Worm (Caenorhabditis elegans) whole organism, late embryonic: Measurements from ENCODE around the gene C36B7.3.

Experiments
- C08G9.2 ChIP-seq: sonication (generic microtip); optimal IDR thresholded peaks from 2 replicates; lab custom pipeline; 2016; ENCODE audit warnings: mild to moderate bottlenecking, missing genetic modification characterization, moderate library complexity, missing compliant biosample characterization
- F13H6.1 ChIP-seq: sonication (generic microtip); optimal IDR thresholded peaks from 2 replicates; lab custom pipeline; 2016; ENCODE audit warnings: missing genetic modification characterization, missing compliant biosample characterization
- K09A11.1 ChIP-seq: sonication (generic microtip); optimal IDR thresholded peaks from 2 replicates; lab custom pipeline; 2017; ENCODE audit warnings: antibody characterized with exemption, mild to moderate bottlenecking, missing genetic modification characterization, missing compliant biosample characterization; ENCODE audit not compliant: insufficient read depth
- T23F11.4 ChIP-seq: fragments of 200-800 bp; sonication (Bioruptor generic); optimal IDR thresholded peaks from 2 replicates; lab custom pipeline; 2018; ENCODE audit warnings: mild to moderate bottlenecking, missing genetic modification characterization, missing compliant biosample characterization
- Y22D7AL.16 ChIP-seq: sonication (generic microtip); optimal IDR thresholded peaks from 2 replicates; lab custom pipeline; 2016; ENCODE audit warnings: missing genetic modification characterization, missing compliant biosample characterization
- ama-1 ChIP-seq: fragments of 150-350 bp; optimal IDR thresholded peaks from 2 replicates; lab custom pipeline; 2014
- ceh-14 ChIP-seq: sonication (generic microtip); optimal IDR thresholded peaks from 2 replicates; lab custom pipeline; 2016; ENCODE audit warnings: missing genotype, missing genetic modification characterization, missing compliant biosample characterization
- ceh-18 ChIP-seq: sonication (generic microtip); optimal IDR thresholded peaks from 2 replicates; lab custom pipeline; 2016; ENCODE audit warnings: missing genetic modification characterization, missing compliant biosample characterization
- ceh-31 ChIP-seq: sonication (generic microtip); optimal IDR thresholded peaks from 2 replicates; lab custom pipeline; 2016; ENCODE audit warnings: missing genetic modification characterization, missing compliant biosample characterization
- ceh-45 ChIP-seq: fragments of 200-800 bp; sonication (Bioruptor generic); IDR thresholded peaks from 2 replicates; pipeline ENCODE4 v1.3.6; 2022; ENCODE audit warnings: missing genetic modification reagents, missing genetic modification characterization, missing compliant biosample characterization
- ceh-48 ChIP-seq: sonication (generic microtip); optimal IDR thresholded peaks from 2 replicates; lab custom pipeline; 2016; ENCODE audit warnings: missing genetic modification characterization, inconsistent platforms, missing compliant biosample characterization
- dve-1 ChIP-seq: sonication (generic microtip); optimal IDR thresholded peaks from 2 replicates; lab custom pipeline; 2017; ENCODE audit warnings: antibody characterized with exemption, mild to moderate bottlenecking, missing genetic modification characterization, missing compliant biosample characterization
- elt-2 ChIP-seq: sonication (generic microtip); optimal IDR thresholded peaks from 2 replicates; lab custom pipeline; 2016; ENCODE audit warnings: missing genetic modification reagents, missing genetic modification characterization, missing compliant biosample characterization
- ets-4 ChIP-seq: sonication (generic microtip); optimal IDR thresholded peaks from 2 replicates; lab custom pipeline; 2016; ENCODE audit warnings: missing genetic modification characterization, missing compliant biosample characterization
- eyg-1 ChIP-seq: sonication (generic microtip); optimal IDR thresholded peaks from 2 replicates; lab custom pipeline; 2016; ENCODE audit warnings: missing genotype, missing genetic modification characterization, missing compliant biosample characterization
- fkh-10 ChIP-seq: fragments of 150-350 bp; optimal IDR thresholded peaks from 2 replicates; lab custom pipeline; 2014; ENCODE audit warnings: missing biosample characterization, missing genetic modification reagents, missing genetic modification characterization
- hlh-13 ChIP-seq: fragments of 200-800 bp; sonication (Bioruptor generic); optimal IDR thresholded peaks from 2 replicates; lab custom pipeline; 2018; ENCODE audit warnings: mild to moderate bottlenecking, missing genetic modification characterization, missing compliant biosample characterization
- hlh-6 ChIP-seq: sonication (generic microtip); optimal IDR thresholded peaks from 2 replicates; lab custom pipeline; 2016; ENCODE audit warnings: missing genotype, missing genetic modification characterization, missing compliant biosample characterization
- lim-6 ChIP-seq: sonication (generic microtip); optimal IDR thresholded peaks from 2 replicates; lab custom pipeline; 2016; ENCODE audit warnings: missing genetic modification characterization, missing compliant biosample characterization
- madf-2 ChIP-seq: sonication (generic microtip); optimal IDR thresholded peaks from 2 replicates; lab custom pipeline; 2017; ENCODE audit warnings: missing genetic modification characterization, missing compliant biosample characterization
- mec-3 ChIP-seq: sonication (generic microtip); optimal IDR thresholded peaks from 2 replicates; lab custom pipeline; 2016; ENCODE audit warnings: borderline replicate concordance, missing genetic modification characterization, missing compliant biosample characterization
- nfya-1 ChIP-seq: sonication (generic microtip); optimal IDR thresholded peaks from 2 replicates; lab custom pipeline; 2017; ENCODE audit warnings: missing genetic modification characterization, mild to moderate bottlenecking, missing compliant biosample characterization, antibody characterized with exemption, moderate library complexity
- nhr-232 ChIP-seq: sonication (generic microtip); optimal IDR thresholded peaks from 2 replicates; lab custom pipeline; 2016; ENCODE audit warnings: missing genetic modification characterization, missing compliant biosample characterization
- pha-4 ChIP-seq: fragments of 150-350 bp; optimal IDR thresholded peaks from 2 replicates; lab custom pipeline; 2018; ENCODE audit warnings: missing biosample characterization, missing genetic modification reagents, missing genetic modification characterization
- pqm-1 ChIP-seq: sonication (generic microtip); optimal IDR thresholded peaks from 2 replicates; lab custom pipeline; 2016; ENCODE audit warnings: missing genetic modification characterization, missing compliant biosample characterization
- sox-2 ChIP-seq: fragments of 200-800 bp; sonication (Bioruptor generic); IDR thresholded peaks from 2 replicates; pipeline ENCODE4 v1.3.6; 2022; ENCODE audit warnings: missing genetic modification reagents, missing genetic modification characterization, missing compliant biosample characterization
- sox-4 ChIP-seq: sonication (generic microtip); optimal IDR thresholded peaks from 2 replicates; lab custom pipeline; 2017; ENCODE audit warnings: mild to moderate bottlenecking, missing genetic modification characterization, inconsistent platforms, missing compliant biosample characterization
- syd-9 ChIP-seq: sonication (generic microtip); optimal IDR thresholded peaks from 2 replicates; lab custom pipeline; 2016; ENCODE audit warnings: mild to moderate bottlenecking, missing genetic modification characterization, moderate library complexity, missing compliant biosample characterization
- tbx-2 ChIP-seq: sonication (generic microtip); optimal IDR thresholded peaks from 2 replicates; lab custom pipeline; 2016; ENCODE audit warnings: missing genetic modification characterization, missing compliant biosample characterization
- unc-42 ChIP-seq: sonication (generic microtip); optimal IDR thresholded peaks from 2 replicates; lab custom pipeline; 2016; ENCODE audit warnings: missing genotype, missing genetic modification characterization, missing compliant biosample characterization
- unc-86 ChIP-seq: sonication (generic microtip); optimal IDR thresholded peaks from 2 replicates; lab custom pipeline; 2016; ENCODE audit warnings: missing genetic modification characterization, missing compliant biosample characterization
- zip-5 ChIP-seq: sonication (generic microtip); optimal IDR thresholded peaks from 2 replicates; lab custom pipeline; 2016; ENCODE audit warnings: missing genetic modification characterization, missing compliant biosample characterization

Gene C36B7.3

ce11 chrX:7124044-7124443, 22.5 kb downstream of the C36B7.3 start:
- TF ChIP-seq madf-2 (tag; lab: Kevin White, UChicago): no peak

- TF ChIP-seq tbx-2 (tag; lab: Kevin White, UChicago) (no peak), elt-2 (tag; lab: Kevin White, UChicago) (peak; percentile 66)
Observed at ce11 chrX:7125178-7125577, 23.6 kb downstream of the C36B7.3 start.

DNA sequence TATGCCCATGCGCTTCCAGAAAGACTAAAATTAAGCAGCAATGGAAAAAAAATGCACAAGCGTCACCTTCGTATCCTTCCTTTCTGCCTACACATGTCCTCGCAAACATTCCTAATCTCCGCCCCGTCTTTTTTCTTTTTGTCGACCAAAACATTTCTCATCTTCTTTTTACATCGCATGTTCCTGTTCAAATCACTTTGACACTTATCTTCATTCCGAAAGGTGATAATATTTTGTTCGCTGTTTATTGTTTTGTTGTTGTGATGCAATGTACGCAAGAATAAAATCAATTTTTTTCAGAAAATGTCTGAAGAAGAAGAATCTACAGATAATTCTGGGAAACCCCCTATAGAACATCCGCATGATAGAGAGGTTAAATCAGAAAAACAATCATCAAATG, 24.8 kb downstream of the C36B7.3 start, which contains the start of gene ist-1:
Gene ist-1, plus strand, starts transcription at position 301 of the 400 bp plus-strand sequence.
- TF ChIP-seq elt-2 (tag; lab: Kevin White, UChicago): no peak
- TF ChIP-seq C08G9.2 (tag; lab: Kevin White, UChicago): no peak
- TF ChIP-seq ets-4: no peak
- no peak for TF ChIP-seq ceh-18 (tag; lab: Kevin White, UChicago)
- TF ChIP-seq zip-5: no peak
- TF ChIP-seq ceh-48 (tag; lab: Kevin White, UChicago): no peak
- TF ChIP-seq nhr-232 (tag; lab: Kevin White, UChicago): no peak
- no peak for TF ChIP-seq eyg-1
- no peak for TF ChIP-seq hlh-6 (tag; lab: Kevin White, UChicago)
- no peak for TF ChIP-seq nfya-1 (tag; lab: Kevin White, UChicago)
- TF ChIP-seq mec-3: no peak
- TF ChIP-seq hlh-13 (GFP tag; lab: Kevin White, UChicago): no peak
- no peak for TF ChIP-seq ceh-31 (tag; lab: Kevin White, UChicago)
- TF ChIP-seq ceh-45 (GFP tag; lab: Robert Waterston, UW): no peak

DNA sequence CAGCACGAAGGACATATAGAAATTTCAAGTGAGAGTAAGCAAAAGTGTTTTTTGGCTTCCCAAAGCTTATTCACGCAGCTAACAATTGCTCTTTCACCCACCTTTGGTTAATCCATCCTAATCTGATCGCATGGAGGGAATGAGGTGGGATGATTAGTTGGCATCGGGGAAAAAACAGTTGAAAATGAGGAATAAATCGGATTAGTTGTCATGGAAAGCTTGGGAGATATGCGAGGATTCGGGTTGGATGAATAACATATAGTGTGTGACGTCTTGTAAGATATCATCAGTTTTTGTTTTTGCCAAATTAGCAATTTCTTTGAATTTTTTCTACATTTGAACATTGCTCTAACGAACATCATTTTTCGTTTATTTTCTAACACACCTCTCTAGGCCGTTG, 27.0 kb downstream of the C36B7.3 start:
- TF ChIP-seq fkh-10 (GFP tag; lab: Kevin White, UChicago) (no peak), F13H6.1 (no peak), ama-1 (no peak)
- TF ChIP-seq, all 69 proteins: peak for 0

DNA sequence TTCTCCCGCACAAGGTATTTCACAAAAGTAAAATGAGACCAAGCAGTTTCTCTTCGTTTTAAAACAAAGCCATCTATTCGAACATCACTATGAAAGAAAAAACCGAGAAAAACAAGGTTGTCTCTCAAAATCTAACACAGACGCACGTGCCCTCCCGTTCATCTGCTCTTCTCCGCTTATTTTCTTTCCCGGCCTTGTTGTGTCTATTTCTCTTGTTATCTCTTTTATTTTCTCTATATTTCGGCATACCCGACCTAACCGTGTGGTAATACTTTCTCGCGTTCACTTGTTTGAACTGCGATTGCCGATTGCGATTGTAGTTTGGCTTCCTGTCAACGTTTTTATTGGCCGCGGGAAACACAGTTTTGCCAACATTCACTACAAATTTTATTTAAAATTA, 27.9 kb downstream of the C36B7.3 start:
- TF ChIP-seq sox-4 (tag; lab: Kevin White, UChicago) (no peak), pqm-1 (no peak), fkh-10 (GFP tag; lab: Kevin White, UChicago) (no peak), ceh-31 (tag; lab: Kevin White, UChicago) (no peak), syd-9 (tag; lab: Kevin White, UChicago) (no peak), eyg-1 (no peak), pha-4 (tag; lab: Kevin White, UChicago) (no peak), sox-2 (GFP tag; lab: Robert Waterston, UW) (no peak), dve-1 (no peak), K09A11.1 (no peak)

DNA sequence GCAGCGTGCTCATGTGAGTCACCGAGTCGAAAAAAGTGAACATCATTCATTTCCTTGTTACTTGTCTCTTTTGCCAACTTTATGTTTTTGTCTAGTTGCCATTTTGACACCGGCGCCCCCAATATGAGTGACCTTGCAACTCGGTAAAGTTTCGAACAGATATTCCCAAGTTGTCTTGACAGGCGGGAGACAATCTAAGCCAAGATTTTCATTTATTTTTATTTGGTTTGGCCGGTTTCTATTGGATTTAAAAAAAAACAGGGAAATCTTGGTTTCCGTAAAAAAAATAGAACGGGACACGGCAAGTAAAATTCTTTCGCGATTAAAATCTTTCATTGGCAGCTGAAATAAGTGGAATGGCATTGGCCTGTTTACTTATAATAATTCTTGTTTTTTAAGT, 29.6 kb downstream of the C36B7.3 start:
- TF ChIP-seq ama-1: no peak
- no peak for TF ChIP-seq sox-4 (tag; lab: Kevin White, UChicago)
- TF ChIP-seq Y22D7AL.16 (tag; lab: Kevin White, UChicago): no peak
- TF ChIP-seq ceh-31 (tag; lab: Kevin White, UChicago): no peak
- TF ChIP-seq elt-2 (tag; lab: Kevin White, UChicago): no peak
- TF ChIP-seq lim-6: no peak
- TF ChIP-seq T23F11.4 (GFP tag; lab: Kevin White, UChicago): no peak
- no peak for TF ChIP-seq fkh-10 (GFP tag; lab: Kevin White, UChicago)
- TF ChIP-seq ceh-14: no peak
- no peak for TF ChIP-seq nfya-1 (tag; lab: Kevin White, UChicago)
- no peak for TF ChIP-seq unc-86 (tag; lab: Kevin White, UChicago)
- no peak for TF ChIP-seq unc-42 (tag; lab: Kevin White, UChicago)
